Worm (Caenorhabditis elegans): ENCODE results near the gene pam-1.

pam-1 gene

DNA sequence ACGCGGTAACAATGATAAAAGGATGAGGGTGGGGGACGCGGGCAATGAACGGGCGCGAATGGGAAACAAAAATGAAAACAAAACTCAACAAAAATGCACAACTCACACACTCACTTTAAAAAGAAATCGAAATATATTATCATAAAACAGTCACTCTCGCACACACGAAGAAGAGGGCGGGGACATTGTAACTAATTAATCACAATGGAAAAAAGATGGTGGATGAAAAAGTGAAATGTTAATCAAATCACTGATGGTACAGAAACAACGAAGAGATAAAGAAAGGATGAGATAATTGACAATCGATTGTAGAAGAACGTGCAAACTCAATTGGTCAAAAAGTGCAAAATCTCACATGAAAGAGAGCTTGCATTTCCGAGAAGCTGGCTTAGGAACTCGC lies 8.6 kb upstream of the pam-1 start:
- TF ChIP-seq elt-2 (tag; optimal IDR thresholded peaks at IDR 0.05): no peak
- no peak for TF ChIP-seq ama-1 (optimal IDR thresholded peaks at IDR 0.05)
- TF ChIP-seq nhr-25 (tag; optimal IDR thresholded peaks at IDR 0.05): no peak
- TF ChIP-seq nhr-28 (tag; optimal IDR thresholded peaks at IDR 0.05): no peak
- TF ChIP-seq zag-1 (tag; optimal IDR thresholded peaks at IDR 0.05): no peak
- no peak for TF ChIP-seq aly-2 (tag; optimal IDR thresholded peaks at IDR 0.05)
- no peak for TF ChIP-seq snpc-4 (tag; optimal IDR thresholded peaks at IDR 0.05)
- TF ChIP-seq skn-1 (tag; optimal IDR thresholded peaks at IDR 0.05): no peak
- TF ChIP-seq fos-1 (tag; optimal IDR thresholded peaks at IDR 0.05): no peak
- TF ChIP-seq nhr-23 (tag; optimal IDR thresholded peaks at IDR 0.05): no peak
- no peak for TF ChIP-seq elt-3 (tag; optimal IDR thresholded peaks at IDR 0.05)
- no peak for TF ChIP-seq jun-1 (tag; optimal IDR thresholded peaks at IDR 0.05)

DNA sequence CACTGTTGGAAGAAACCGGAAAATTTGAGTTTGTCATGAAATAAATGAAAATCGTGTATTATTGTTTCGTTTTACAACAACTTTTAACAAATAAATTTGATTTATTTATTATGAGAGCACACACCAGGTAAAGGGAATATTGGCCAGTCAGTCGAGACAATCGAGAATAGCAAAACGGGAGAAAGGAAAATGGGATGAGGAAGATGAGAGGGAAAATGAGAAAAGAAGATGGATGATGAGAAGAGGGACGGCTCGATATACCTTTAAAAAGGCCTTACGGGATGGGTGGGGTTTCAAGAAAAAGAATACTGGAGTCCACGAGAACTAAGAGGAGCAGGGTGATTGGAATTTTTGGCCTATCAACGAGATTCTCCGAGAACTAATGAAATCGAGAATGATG lies 8.0 kb upstream of the pam-1 start:
- no peak for TF ChIP-seq nhr-76 (tag; optimal IDR thresholded peaks at IDR 0.05)
- no peak for TF ChIP-seq sea-2 (GFP tag; optimal IDR thresholded peaks at IDR 0.05)
- TF ChIP-seq jun-1 (tag; optimal IDR thresholded peaks at IDR 0.05): no peak
- no peak for TF ChIP-seq skn-1 (tag; optimal IDR thresholded peaks at IDR 0.05)

DNA sequence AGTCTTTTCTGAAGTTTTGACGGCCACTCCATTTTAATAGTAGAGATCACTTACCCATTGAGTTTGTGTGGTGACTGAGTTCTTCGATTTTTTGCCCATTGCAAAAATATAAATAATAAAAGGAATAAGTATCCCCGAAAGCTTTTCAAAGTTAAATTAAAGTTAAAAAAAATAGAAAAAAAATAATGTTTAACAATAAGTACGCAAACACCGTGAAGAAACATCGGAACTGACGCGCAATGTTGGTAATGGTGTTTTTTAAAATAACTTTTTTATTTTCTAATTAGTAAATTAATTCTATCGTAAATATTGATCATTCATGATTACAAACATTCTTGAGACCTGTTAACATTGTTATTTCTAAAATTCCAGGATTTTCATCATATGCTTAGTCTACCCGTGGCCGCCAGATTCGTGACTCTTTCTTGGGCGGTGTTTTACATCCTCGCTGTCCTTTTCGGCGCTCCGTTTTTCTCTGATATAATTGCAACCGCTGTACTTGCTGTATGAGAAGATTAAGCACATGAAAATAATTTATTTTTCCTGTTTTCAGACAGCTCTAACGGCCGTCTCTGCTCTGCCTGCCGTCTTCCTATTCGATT lies 5.8 kb upstream of the pam-1 start, which contains the start of the genes F49E8.7, F49E8.8 and nprl-2:
Gene F49E8.7, minus strand, starts transcription at position 101 of the 602 bp plus-strand sequence.
Gene F49E8.8, plus strand, starts transcription at position 373 of the 602 bp plus-strand sequence.
Gene nprl-2, plus strand, starts transcription at position 552 of the 602 bp plus-strand sequence.
- TF ChIP-seq pha-4 (tag; optimal IDR thresholded peaks at IDR 0.05) (peak; percentile 32), mml-1 (tag; optimal IDR thresholded peaks at IDR 0.05) (no peak)

DNA sequence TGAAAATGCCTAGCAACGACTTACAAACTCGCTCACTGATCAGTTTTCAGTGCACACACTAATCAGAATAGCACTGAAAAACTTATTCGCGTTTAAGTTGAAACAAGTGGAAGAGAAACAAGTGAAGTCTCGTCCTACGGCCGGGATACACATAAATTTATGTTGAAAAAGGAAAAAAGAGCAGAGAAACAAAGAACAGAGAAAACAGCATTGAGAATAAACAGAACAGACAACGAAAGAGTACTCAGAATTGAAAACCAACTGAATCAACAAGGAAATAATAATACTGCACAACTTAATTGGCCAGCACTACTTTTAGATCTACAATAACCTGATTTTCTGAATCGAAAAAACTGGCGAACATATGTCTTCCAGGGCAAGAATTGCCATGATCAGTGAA lies 3.7 kb upstream of the pam-1 start, which contains the start of gene F49E8.6:
Gene F49E8.6, minus strand, starts transcription at position 317 of the 400 bp plus-strand sequence.
- TF ChIP-seq nfya-1 (tag; optimal IDR thresholded peaks at IDR 0.05; ENCODE audit: insufficient read depth) (peak; percentile 6), ZK546.5 (tag; optimal IDR thresholded peaks at IDR 0.05) (no peak), nhr-28 (tag; optimal IDR thresholded peaks at IDR 0.05) (no peak), nhr-237 (tag; optimal IDR thresholded peaks at IDR 0.05) (no peak), sea-2 (GFP tag; optimal IDR thresholded peaks at IDR 0.05) (no peak), egl-27 (tag; optimal IDR thresholded peaks at IDR 0.05) (no peak), pha-4 (tag; optimal IDR thresholded peaks at IDR 0.05) (peak; percentile 57), nhr-11 (tag; optimal IDR thresholded peaks at IDR 0.05) (no peak)

DNA sequence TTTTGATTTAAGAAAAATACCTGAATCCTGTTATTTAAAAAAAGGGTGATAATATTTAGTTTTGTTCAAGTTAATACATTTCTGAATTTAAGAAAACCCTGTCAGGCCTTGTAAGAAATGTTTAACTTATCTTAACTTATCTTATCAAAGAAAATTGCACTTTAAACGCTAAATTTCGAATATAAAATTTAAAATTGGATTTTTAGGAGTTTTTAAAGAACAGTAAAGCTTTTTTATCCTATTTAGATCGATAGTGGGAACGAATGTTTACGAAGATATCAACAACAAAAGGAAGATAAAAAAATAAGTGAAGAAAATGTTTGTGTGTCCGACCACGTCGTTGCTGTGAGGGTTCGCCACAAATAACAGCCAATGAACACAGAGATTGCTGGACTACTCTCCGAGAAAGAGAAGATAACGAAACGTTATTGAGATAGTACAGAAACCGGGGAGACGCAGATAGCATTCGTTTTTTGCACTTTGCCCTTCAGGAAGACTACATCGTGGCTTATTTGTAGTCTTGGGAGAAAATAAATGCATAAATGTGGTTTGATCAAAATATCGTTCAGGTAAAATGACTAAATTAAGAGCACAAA lies 2.4 kb upstream of the pam-1 start, which contains the start of gene dif-1:
Gene dif-1, minus strand, starts transcription at position 51 of the 596 bp plus-strand sequence.
- no peak for TF ChIP-seq ZK546.5 (tag; optimal IDR thresholded peaks at IDR 0.05)
- TF ChIP-seq tbx-2 (tag; optimal IDR thresholded peaks at IDR 0.05): no peak
- TF ChIP-seq nhr-11 (tag; optimal IDR thresholded peaks at IDR 0.05): no peak
- TF ChIP-seq pha-4 (tag; optimal IDR thresholded peaks at IDR 0.05): peak; percentile 55
- TF ChIP-seq pqm-1 (tag; optimal IDR thresholded peaks at IDR 0.05): peak; percentile 70
- peak; percentile 65 for TF ChIP-seq jun-1 (tag; optimal IDR thresholded peaks at IDR 0.05)
- TF ChIP-seq aly-2 (tag; optimal IDR thresholded peaks at IDR 0.05): no peak
- no peak for TF ChIP-seq nhr-23 (tag; optimal IDR thresholded peaks at IDR 0.05)
- TF ChIP-seq hmg-11 (tag; optimal IDR thresholded peaks at IDR 0.05): no peak
- no peak for TF ChIP-seq lsy-12 (tag; optimal IDR thresholded peaks at IDR 0.05)
- TF ChIP-seq elt-3 (tag; optimal IDR thresholded peaks at IDR 0.05): no peak
- no peak for TF ChIP-seq fkh-2 (tag; optimal IDR thresholded peaks at IDR 0.05)
- no peak for TF ChIP-seq nhr-237 (tag; optimal IDR thresholded peaks at IDR 0.05)
- peak; percentile 83 for TF ChIP-seq elt-2 (tag; optimal IDR thresholded peaks at IDR 0.05)
- no peak for TF ChIP-seq lin-39 (tag; optimal IDR thresholded peaks at IDR 0.05)
- TF ChIP-seq mdl-1 (tag; optimal IDR thresholded peaks at IDR 0.05): no peak
- TF ChIP-seq egl-27 (tag; optimal IDR thresholded peaks at IDR 0.05): no peak
- peak; percentile 21 for TF ChIP-seq skn-1 (tag; optimal IDR thresholded peaks at IDR 0.05)
- TF ChIP-seq nhr-12 (tag; optimal IDR thresholded peaks at IDR 0.05): no peak
- no peak for TF ChIP-seq fkh-10 (GFP tag; optimal IDR thresholded peaks at IDR 0.05)
- TF ChIP-seq ama-1 (optimal IDR thresholded peaks at IDR 0.05): peak; percentile 59
- TF ChIP-seq ceh-82 (tag; optimal IDR thresholded peaks at IDR 0.05): no peak
- TF ChIP-seq unc-62 (GFP tag; optimal IDR thresholded peaks at IDR 0.05): no peak
- TF ChIP-seq nhr-28 (tag; optimal IDR thresholded peaks at IDR 0.05): no peak
- TF ChIP-seq fos-1 (tag; optimal IDR thresholded peaks at IDR 0.05): no peak
- TF ChIP-seq nhr-25 (tag; optimal IDR thresholded peaks at IDR 0.05): no peak
- TF ChIP-seq mml-1 (tag; optimal IDR thresholded peaks at IDR 0.05): no peak
- TF ChIP-seq nhr-76 (tag; optimal IDR thresholded peaks at IDR 0.05): no peak
- TF ChIP-seq snpc-4 (tag; optimal IDR thresholded peaks at IDR 0.05): peak; percentile 41
- peak; percentile 93 for TF ChIP-seq nfya-1 (tag; optimal IDR thresholded peaks at IDR 0.05; ENCODE audit: insufficient read depth)
- peak; percentile 26 for TF ChIP-seq ceh-28 (tag; optimal IDR thresholded peaks at IDR 0.05)
- no peak for TF ChIP-seq lin-15B (tag; optimal IDR thresholded peaks at IDR 0.05)
- no peak for TF ChIP-seq ztf-11 (tag; optimal IDR thresholded peaks at IDR 0.05)
- no peak for TF ChIP-seq unc-39 (tag; optimal IDR thresholded peaks at IDR 0.05)
- TF ChIP-seq ztf-4 (tag; optimal IDR thresholded peaks at IDR 0.05): no peak
